Fruit fly (Drosophila melanogaster): ENCODE results near the gene Ada.

Ada gene

DNA sequence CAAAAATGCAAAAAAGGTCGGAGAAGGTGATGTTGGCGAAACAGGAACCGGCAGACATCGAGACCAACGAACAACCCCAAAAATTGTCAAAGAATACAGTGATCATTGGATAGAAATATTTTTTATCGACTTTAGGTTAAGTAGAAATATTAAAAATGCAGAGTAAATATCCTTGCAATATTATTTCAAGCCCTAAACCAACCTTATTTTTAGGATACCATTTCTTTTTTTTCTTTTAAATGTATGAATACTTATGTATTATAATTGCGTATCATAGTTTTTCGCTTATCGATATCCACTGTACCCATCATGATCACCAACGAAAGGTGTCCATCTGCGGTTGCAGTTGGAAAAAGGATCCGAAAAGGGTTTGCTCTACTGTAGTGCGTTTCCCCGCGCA, 29.7 kb upstream of the Ada start (continued):
- TF ChIP-seq sens (GFP tag) (peak; percentile 25), zfh1 (GFP tag; IDR thresholded peaks at IDR 0.05) (no peak), ssp (GFP tag; IDR thresholded peaks at IDR 0.05) (no peak), CG3847 (GFP tag; IDR thresholded peaks at IDR 0.05) (no peak), Bgb (GFP tag; IDR thresholded peaks at IDR 0.05; ENCODE audit: partially characterized antibody) (no peak), ERR (GFP tag; optimal IDR thresholded peaks at IDR 0.05) (no peak), CG15479 (GFP tag; optimal IDR thresholded peaks at IDR 0.05) (no peak), org-1 (GFP tag; optimal IDR thresholded peaks at IDR 0.05) (no peak), bsh (GFP tag; optimal IDR thresholded peaks at IDR 0.05) (no peak), CG5245 (GFP tag; optimal IDR thresholded peaks at IDR 0.05) (no peak), phol (tag; optimal IDR thresholded peaks at IDR 0.05) (peak; percentile 4), pfk (GFP tag; optimal IDR thresholded peaks at IDR 0.05) (no peak), CG12391 (tag; optimal IDR thresholded peaks at IDR 0.05) (peak; percentile 15), CG6683 (GFP tag; optimal IDR thresholded peaks at IDR 0.05) (no peak), cato (GFP tag; optimal IDR thresholded peaks at IDR 0.05; ENCODE audit: borderline replicate concordance) (no peak), CG3995 (GFP tag; optimal IDR thresholded peaks at IDR 0.05) (no peak), CG10979 (tag; optimal IDR thresholded peaks at IDR 0.05) (peak; percentile 27), Sox102F (GFP tag; optimal IDR thresholded peaks at IDR 0.05) (no peak), Hr78 (GFP tag; optimal IDR thresholded peaks at IDR 0.05) (no peak), croc (GFP tag; conservative IDR thresholded peaks at IDR 0.05) (no peak), pros (GFP tag; optimal IDR thresholded peaks at IDR 0.05) (peak; percentile 50), CG33557 (GFP tag; optimal IDR thresholded peaks at IDR 0.05) (peak; percentile 2), CG6813 (GFP tag; optimal IDR thresholded peaks at IDR 0.05) (no peak), CG9609 (GFP tag; optimal IDR thresholded peaks at IDR 0.05) (no peak), Dip2 (GFP tag; IDR thresholded peaks at IDR 0.05) (no peak), B-H2 (GFP tag; optimal IDR thresholded peaks at IDR 0.05) (no peak), CG18262 (tag; optimal IDR thresholded peaks at IDR 0.05) (peak; percentile 32), CG14014 (GFP tag; IDR thresholded peaks at IDR 0.05) (no peak), CG15696 (tag; optimal IDR thresholded peaks at IDR 0.05) (peak; percentile 56), CG8290 (GFP tag; optimal IDR thresholded peaks at IDR 0.05) (no peak), CG8290 (tag; optimal IDR thresholded peaks at IDR 0.05) (no peak), CG4730 (GFP tag; IDR thresholded peaks at IDR 0.05) (no peak), tx (GFP tag; optimal IDR thresholded peaks at IDR 0.05) (no peak), Xrp1 (GFP tag; IDR thresholded peaks at IDR 0.05) (peak; percentile 29; the same call in 1 of the 2 replicates), schlank (tag; optimal IDR thresholded peaks at IDR 0.05) (no peak), sna (GFP tag; IDR thresholded peaks at IDR 0.05; ENCODE audit: partially characterized antibody) (no peak), CG31224 (GFP tag; IDR thresholded peaks at IDR 0.05) (no peak), CG15514 (GFP tag; optimal IDR thresholded peaks at IDR 0.05) (no peak), gem (tag; optimal IDR thresholded peaks at IDR 0.05) (peak; percentile 27), Eip74EF (GFP tag; optimal IDR thresholded peaks at IDR 0.05) (no peak), wek (GFP tag; optimal IDR thresholded peaks at IDR 0.05) (no peak), Hsf (GFP tag; optimal IDR thresholded peaks at IDR 0.05) (no peak), Hr3 (GFP tag; optimal IDR thresholded peaks at IDR 0.05) (no peak), CG7963 (GFP tag; IDR thresholded peaks at IDR 0.05; ENCODE audit: partially characterized antibody) (no peak), ab (GFP tag; optimal IDR thresholded peaks at IDR 0.05) (no peak), Mrtf (GFP tag; IDR thresholded peaks at IDR 0.05) (no peak), CG43689 (GFP tag; IDR thresholded peaks at IDR 0.05) (no peak), CG17385 (GFP tag; optimal IDR thresholded peaks at IDR 0.05) (no peak), CG7987 (GFP tag; optimal IDR thresholded peaks at IDR 0.05) (no peak), Side (GFP tag; optimal IDR thresholded peaks at IDR 0.05) (no peak), CG16815 (GFP tag; optimal IDR thresholded peaks at IDR 0.05) (no peak)
